Worm (Caenorhabditis elegans): ENCODE measurements around the gene Y26E6A.2.

The Y26E6A.2 gene

ce11 chrX:13875913-13876312, 38.3 kb downstream of the Y26E6A.2 start:
- TF ChIP-seq flt-1 (GFP tag; IDR thresholded peaks at IDR 0.05) (no peak), ztf-29 (GFP tag; IDR thresholded peaks at IDR 0.05) (no peak), ref-1 (GFP tag; conservative IDR thresholded peaks at IDR 0.05) (no peak), tab-1 (GFP tag; IDR thresholded peaks at IDR 0.05) (no peak), klf-2 (GFP tag; conservative IDR thresholded peaks at IDR 0.05) (no peak), ztf-23 (GFP tag; IDR thresholded peaks at IDR 0.05) (no peak), cog-1 (tag; optimal IDR thresholded peaks at IDR 0.05) (no peak), T22C8.4 (GFP tag; IDR thresholded peaks at IDR 0.05) (no peak), med-1 (GFP tag; optimal IDR thresholded peaks at IDR 0.05; ENCODE audit: insufficient read depth) (no peak)

- TF ChIP-seq med-1 (GFP tag; optimal IDR thresholded peaks at IDR 0.05; ENCODE audit: insufficient read depth) (no peak), ztf-29 (GFP tag; IDR thresholded peaks at IDR 0.05) (no peak), flt-1 (GFP tag; IDR thresholded peaks at IDR 0.05) (no peak), T22C8.4 (GFP tag; IDR thresholded peaks at IDR 0.05) (no peak)
These were observed 40.8 kb downstream of the Y26E6A.2 start for ce11 chrX:13873324-13873933.

- TF ChIP-seq ref-1 (GFP tag; conservative IDR thresholded peaks at IDR 0.05) (no peak), tab-1 (GFP tag; IDR thresholded peaks at IDR 0.05) (no peak), cog-1 (tag; optimal IDR thresholded peaks at IDR 0.05) (no peak), med-1 (GFP tag; optimal IDR thresholded peaks at IDR 0.05; ENCODE audit: insufficient read depth) (no peak), ztf-23 (GFP tag; IDR thresholded peaks at IDR 0.05) (no peak)
These were observed 43.1 kb downstream of the Y26E6A.2 start for ce11 chrX:13871110-13871509.

- TF ChIP-seq flt-1 (GFP tag; IDR thresholded peaks at IDR 0.05) (no peak), klf-2 (GFP tag; conservative IDR thresholded peaks at IDR 0.05) (no peak), ref-1 (GFP tag; conservative IDR thresholded peaks at IDR 0.05) (no peak), med-1 (GFP tag; optimal IDR thresholded peaks at IDR 0.05; ENCODE audit: insufficient read depth) (no peak), tab-1 (GFP tag; IDR thresholded peaks at IDR 0.05) (no peak), ztf-23 (GFP tag; IDR thresholded peaks at IDR 0.05) (no peak), cog-1 (tag; optimal IDR thresholded peaks at IDR 0.05) (no peak), ztf-29 (GFP tag; IDR thresholded peaks at IDR 0.05) (no peak), T22C8.4 (GFP tag; IDR thresholded peaks at IDR 0.05) (no peak)
These were observed 50.0 kb downstream of the Y26E6A.2 start, which contains the start of gene M03B6.3 for ce11 chrX:13864191-13864590. TSS of gene M03B6.3 (minus strand) at chrX:13864292.

Data from whole organism, midembryonic.